Worm (Caenorhabditis elegans): ENCODE measurements around the gene nol-9.
A peak's percentile ranks its signal among the peaks of the same experiment; 100 is the strongest.

nol-9 gene

DNA sequence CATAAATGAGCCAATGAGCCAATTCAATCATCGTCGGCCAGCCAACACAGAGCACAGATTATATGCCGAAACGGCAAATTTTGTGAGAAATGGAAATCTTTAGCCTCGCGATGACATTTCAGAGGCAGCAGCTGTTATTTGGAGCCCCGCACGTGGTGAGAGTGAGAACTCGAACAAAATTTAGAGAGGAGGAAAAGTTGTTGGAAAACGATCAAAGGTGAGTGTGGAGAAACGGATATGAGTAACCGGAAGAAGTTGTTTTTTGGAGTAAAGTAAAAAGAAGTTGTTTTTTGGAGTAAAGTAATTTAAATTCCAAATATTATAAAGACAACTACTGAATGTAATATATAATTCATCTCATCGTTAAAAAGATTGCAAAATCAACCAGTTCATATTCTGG, 23.6 kb upstream of the nol-9 start, which contains the start of gene Y62E10A.13:
Y62E10A.13 (minus strand) TSS at position 326 of the 400 bp plus-strand sequence.
- TF ChIP-seq mdl-1 (tag; optimal IDR thresholded peaks at IDR 0.05) (peak in 1 of 2 experiments; percentile 17), lin-14 (GFP tag; optimal IDR thresholded peaks at IDR 0.05) (no peak), nhr-77 (tag; optimal IDR thresholded peaks at IDR 0.05) (no peak)

DNA sequence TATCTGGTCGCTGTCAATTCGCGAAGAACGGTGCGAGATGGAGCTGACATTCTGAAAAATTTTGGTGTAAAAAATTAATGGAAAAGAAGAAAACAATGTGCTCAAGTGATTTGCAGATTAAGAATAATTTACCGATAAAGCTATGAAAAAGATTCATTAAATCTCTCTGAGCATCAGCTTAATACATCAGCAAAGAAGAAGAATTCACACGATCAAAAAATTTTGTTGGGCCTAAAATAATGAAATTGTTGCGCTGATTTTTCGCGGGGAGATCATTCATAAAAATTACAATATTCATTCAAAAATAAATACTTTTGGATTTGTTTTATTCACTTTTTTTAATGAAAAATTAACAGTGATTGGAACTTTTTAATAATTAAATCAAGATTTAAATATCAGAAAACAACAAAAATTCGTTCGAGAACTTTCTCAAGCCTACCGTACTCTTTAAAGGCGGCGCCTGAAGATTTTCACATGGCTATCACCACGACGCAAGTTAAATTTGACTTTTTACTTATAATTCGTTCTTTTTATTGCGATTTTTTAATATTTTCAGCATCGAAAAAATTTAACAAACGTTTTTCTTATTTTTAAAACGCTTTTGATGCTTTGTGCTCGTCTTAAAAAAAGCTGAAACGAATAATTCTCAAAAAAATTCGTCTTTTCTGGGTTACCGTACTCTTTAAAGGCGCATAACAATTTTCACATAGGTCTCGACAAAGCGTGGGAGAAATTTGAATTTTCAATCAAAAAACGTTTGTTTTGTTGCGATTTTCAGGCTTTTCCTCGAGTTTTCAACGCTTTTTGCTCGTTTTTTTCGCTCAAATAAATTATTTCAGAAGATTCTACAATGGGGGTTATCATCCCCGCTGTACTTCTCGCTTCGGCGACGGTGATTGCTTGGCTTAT, 21.6 kb upstream of the nol-9 start, which contains the start of the genes memi-2 and cyp-31A5:
memi-2 (minus strand) TSS at position 51 of the 909 bp plus-strand sequence.
cyp-31A5 (plus strand) TSS at position 834 of the 909 bp plus-strand sequence.
- no peak for TF ChIP-seq efl-3 (GFP tag; optimal IDR thresholded peaks at IDR 0.05)
- no peak for TF ChIP-seq aha-1 (tag; optimal IDR thresholded peaks at IDR 0.05)
- TF ChIP-seq lin-35 (GFP tag; optimal IDR thresholded peaks at IDR 0.05): no peak
- no peak for TF ChIP-seq nhr-237 (tag; optimal IDR thresholded peaks at IDR 0.05)
- TF ChIP-seq ceh-63 (GFP tag; optimal IDR thresholded peaks at IDR 0.05): no peak
- no peak for TF ChIP-seq Y116A8C.19 (tag; optimal IDR thresholded peaks at IDR 0.05; ENCODE audit: borderline replicate concordance)
- no peak for TF ChIP-seq vab-15 (tag; optimal IDR thresholded peaks at IDR 0.05)
- no peak for TF ChIP-seq unc-30 (tag; optimal IDR thresholded peaks at IDR 0.05)
- TF ChIP-seq elt-2 (tag; optimal IDR thresholded peaks at IDR 0.05): no peak
- no peak for TF ChIP-seq jun-1 (tag; optimal IDR thresholded peaks at IDR 0.05)
- TF ChIP-seq F16B12.6 (tag; optimal IDR thresholded peaks at IDR 0.05): no peak
- no peak for TF ChIP-seq lsy-2 (tag; optimal IDR thresholded peaks at IDR 0.05)
- TF ChIP-seq nhr-77 (tag; optimal IDR thresholded peaks at IDR 0.05): no peak
- no peak for TF ChIP-seq mdl-1 (tag; optimal IDR thresholded peaks at IDR 0.05)
- no peak for TF ChIP-seq nhr-11 (tag; optimal IDR thresholded peaks at IDR 0.05)
- no peak for TF ChIP-seq lin-15B (tag; optimal IDR thresholded peaks at IDR 0.05)
- no peak for TF ChIP-seq C04F5.9 (tag; optimal IDR thresholded peaks at IDR 0.05)
- no peak for TF ChIP-seq unc-98 (GFP tag; IDR thresholded peaks at IDR 0.05)
- TF ChIP-seq fos-1 (tag; optimal IDR thresholded peaks at IDR 0.05): no peak

DNA sequence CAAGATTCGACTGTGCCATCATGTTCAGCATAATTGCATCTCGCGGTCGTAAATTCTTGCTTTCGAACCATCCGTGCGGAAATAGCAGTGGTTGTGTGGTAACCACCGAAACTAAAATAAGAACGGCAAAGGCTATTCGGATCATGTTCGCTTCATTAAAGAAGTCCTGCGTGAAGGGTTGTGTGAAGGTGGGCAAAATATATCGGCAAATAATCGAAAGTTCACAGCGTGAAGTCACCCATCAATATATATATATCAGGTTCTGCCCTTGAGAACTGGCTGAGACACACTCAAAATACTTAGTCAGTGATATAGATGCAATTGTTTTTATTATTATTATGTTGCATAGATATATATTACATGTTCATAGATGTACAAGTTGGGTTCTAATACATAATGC, 14.3 kb upstream of the nol-9 start, which contains the start of gene Y62E10A.19:
Y62E10A.19 (minus strand) TSS at position 289 of the 400 bp plus-strand sequence.
- no peak for TF ChIP-seq nhr-11 (tag; optimal IDR thresholded peaks at IDR 0.05)
- no peak for TF ChIP-seq isw-1 (GFP tag; IDR thresholded peaks at IDR 0.05)
- no peak for TF ChIP-seq swsn-7 (tag; optimal IDR thresholded peaks at IDR 0.05)
- peak; percentile 80 for TF ChIP-seq blmp-1 (tag; optimal IDR thresholded peaks at IDR 0.05)
- no peak for TF ChIP-seq nhr-76 (tag; optimal IDR thresholded peaks at IDR 0.05)

DNA sequence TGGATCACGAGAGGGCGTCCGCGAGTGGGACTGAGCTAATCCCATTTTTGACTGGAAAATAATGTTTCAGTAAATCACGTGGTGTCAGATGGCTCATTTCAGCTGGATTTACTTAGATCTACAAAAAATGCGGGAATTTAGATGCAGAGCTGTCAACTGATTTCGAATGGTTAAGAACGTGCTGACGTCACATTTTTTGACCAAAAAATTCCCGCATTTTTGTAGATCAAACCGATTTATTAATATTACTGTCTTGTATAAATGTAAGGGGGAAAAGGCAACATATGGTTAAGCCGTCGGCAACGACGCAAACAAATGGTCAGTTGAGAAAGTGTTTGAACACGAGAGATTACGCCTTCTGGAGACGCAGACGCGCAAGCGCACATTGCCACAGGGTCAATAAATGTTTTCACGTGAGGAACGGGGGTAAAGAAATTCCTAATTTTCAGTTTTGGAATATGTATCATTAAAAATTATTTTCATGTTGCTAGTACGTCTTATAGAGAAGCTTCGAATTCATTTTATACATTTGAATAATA, 9.4 kb upstream of the nol-9 start, which contains the start of gene gcl-1:
gcl-1 (minus strand) TSS at position 51 of the 539 bp plus-strand sequence.
- no peak for TF ChIP-seq lsy-2 (tag; optimal IDR thresholded peaks at IDR 0.05)
- no peak for TF ChIP-seq jun-1 (tag; optimal IDR thresholded peaks at IDR 0.05)
- no peak for TF ChIP-seq C34B4.2 (tag; optimal IDR thresholded peaks at IDR 0.05)
- TF ChIP-seq lin-35 (GFP tag; optimal IDR thresholded peaks at IDR 0.05): peak; percentile 13 to 37
- peak; percentile 11 for TF ChIP-seq blmp-1 (tag; optimal IDR thresholded peaks at IDR 0.05)
- TF ChIP-seq sptf-1 (tag; optimal IDR thresholded peaks at IDR 0.05): no peak
- TF ChIP-seq fkh-8 (tag; optimal IDR thresholded peaks at IDR 0.05): no peak
- TF ChIP-seq hlh-17 (GFP tag; optimal IDR thresholded peaks at IDR 0.05; ENCODE audit: borderline replicate concordance): no peak
- no peak for TF ChIP-seq rnt-1 (tag; optimal IDR thresholded peaks at IDR 0.05)
- no peak for TF ChIP-seq zag-1 (tag; optimal IDR thresholded peaks at IDR 0.05)
- no peak for TF ChIP-seq sup-37 (GFP tag; optimal IDR thresholded peaks at IDR 0.05)
- TF ChIP-seq nhr-11 (tag; optimal IDR thresholded peaks at IDR 0.05): no peak
- no peak for TF ChIP-seq mab-9 (GFP tag; IDR thresholded peaks at IDR 0.05)
- TF ChIP-seq ceh-63 (GFP tag; optimal IDR thresholded peaks at IDR 0.05): no peak
- TF ChIP-seq snu-23 (GFP tag; optimal IDR thresholded peaks at IDR 0.05): peak; percentile 27
- no peak for TF ChIP-seq egl-27 (tag; optimal IDR thresholded peaks at IDR 0.05)
- TF ChIP-seq dpl-1 (GFP tag; optimal IDR thresholded peaks at IDR 0.05): peak in 1 of 3 experiments; percentile 19
- no peak for TF ChIP-seq skn-1 (tag; optimal IDR thresholded peaks at IDR 0.05)
- no peak for TF ChIP-seq ama-1 (optimal IDR thresholded peaks at IDR 0.05)
- TF ChIP-seq tlp-1 (tag; optimal IDR thresholded peaks at IDR 0.05): no peak
- TF ChIP-seq mdl-1 (tag; optimal IDR thresholded peaks at IDR 0.05): peak in 1 of 2 experiments; percentile 59
- no peak for TF ChIP-seq C04F5.9 (tag; optimal IDR thresholded peaks at IDR 0.05)
- TF ChIP-seq xbp-1 (tag; optimal IDR thresholded peaks at IDR 0.05): no peak
- TF ChIP-seq nhr-77 (tag; optimal IDR thresholded peaks at IDR 0.05): no peak
- 0 out of 2 replicates have a peak, but pooled peaks have one; percentile 29 for TF ChIP-seq grh-1 (GFP tag; IDR thresholded peaks at IDR 0.05)
